Worm (Caenorhabditis elegans) whole organism, L4 larva: ENCODE results near the gene agt-1.

Experiments
- D1046.2 ChIP-seq: fragments of 200-800 bp; sonication (Bioruptor generic); IDR thresholded peaks from 2 replicates; pipeline ENCODE4 v1.3.6; 2022; ENCODE audit warnings: missing genetic modification characterization, missing compliant biosample characterization
- F10B5.3 ChIP-seq: sonication (generic microtip); optimal IDR thresholded peaks from 2 replicates; lab custom pipeline; 2016; ENCODE audit warnings: mild to moderate bottlenecking, missing genetic modification characterization, missing compliant biosample characterization
- F44E2.7 ChIP-seq: fragments of 200-800 bp; sonication (Bioruptor generic); IDR thresholded peaks from 2 replicates; pipeline ENCODE4 v2.1.2; 2022; ENCODE audit warnings: missing genetic modification characterization, missing compliant biosample characterization
- T20F7.1 ChIP-seq: fragments of 200-800 bp; sonication (Bioruptor generic); optimal IDR thresholded peaks from 2 replicates; lab custom pipeline; 2018; ENCODE audit warnings: mild to moderate bottlenecking, missing genetic modification characterization, missing compliant biosample characterization
- T26A8.4 ChIP-seq: fragments of 200-800 bp; sonication (Bioruptor generic); IDR thresholded peaks from 2 replicates; pipeline ENCODE4 v1.3.6; 2022; ENCODE audit warnings: missing genetic modification characterization, missing compliant biosample characterization
- Y48G9A.11 ChIP-seq: fragments of 200-800 bp; sonication (Bioruptor generic); IDR thresholded peaks from 2 replicates; pipeline ENCODE4 v1.3.6; 2022; ENCODE audit warnings: missing genetic modification reagents, missing genetic modification characterization, missing compliant biosample characterization
- ZK337.2 ChIP-seq: fragments of 200-800 bp; sonication (Bioruptor generic); IDR thresholded peaks from 2 replicates; pipeline ENCODE4 v1.3.6; 2022; ENCODE audit warnings: missing genetic modification reagents, missing genetic modification characterization, missing compliant biosample characterization
- ZK546.5 ChIP-seq, 2 experiments: sonication (generic microtip); optimal IDR thresholded peaks; 2 replicates each; lab custom pipeline; 2017; ENCODE audit warnings: missing biosample characterization in 2 of 2, missing genetic modification characterization in 2 of 2
- aha-1 ChIP-seq: fragments of 150-350 bp; peaks from one replicate; lab custom pipeline; 2014; ENCODE audit warnings: missing biosample characterization, missing genetic modification characterization
- aly-2 ChIP-seq: sonication (generic microtip); optimal IDR thresholded peaks from 2 replicates; lab custom pipeline; 2018; ENCODE audit warnings: missing biosample characterization, missing genetic modification characterization
- ama-1 ChIP-seq: fragments of 150-350 bp; optimal IDR thresholded peaks from 2 replicates; lab custom pipeline; 2014; ENCODE audit warnings: inconsistent platforms, mixed read lengths
- ceh-28 ChIP-seq: fragments of 150-350 bp; optimal IDR thresholded peaks from 2 replicates; lab custom pipeline; 2014; ENCODE audit warnings: missing biosample characterization, missing genetic modification reagents, missing genetic modification characterization
- ceh-62 ChIP-seq: sonication (generic microtip); optimal IDR thresholded peaks from 2 replicates; lab custom pipeline; 2017; ENCODE audit warnings: missing biosample characterization, missing genetic modification characterization
- ceh-82 ChIP-seq: sonication (generic microtip); optimal IDR thresholded peaks from 2 replicates; lab custom pipeline; 2017; ENCODE audit warnings: missing biosample characterization, missing genetic modification characterization
- cey-2 ChIP-seq: sonication (generic microtip); optimal IDR thresholded peaks from 3 replicates; lab custom pipeline; 2017; ENCODE audit warnings: missing genetic modification characterization, mild to moderate bottlenecking, missing compliant biosample characterization, antibody characterized with exemption, borderline replicate concordance; ENCODE audit not compliant: insufficient read depth
- dmd-6 ChIP-seq: fragments of 200-800 bp; sonication (Bioruptor generic); IDR thresholded peaks from 2 replicates; pipeline ENCODE4 v1.3.6; 2022; ENCODE audit warnings: missing genetic modification reagents, missing genetic modification characterization, missing compliant biosample characterization
- dmd-9 ChIP-seq: fragments of 200-800 bp; sonication (Bioruptor generic); IDR thresholded peaks from 2 replicates; pipeline ENCODE4 v1.3.6; 2022; ENCODE audit warnings: missing genetic modification reagents, missing genetic modification characterization, missing compliant biosample characterization
- duxl-1 ChIP-seq: sonication (generic microtip); optimal IDR thresholded peaks from 2 replicates; lab custom pipeline; 2016; ENCODE audit warnings: mild to moderate bottlenecking, missing genetic modification characterization, moderate library complexity, missing compliant biosample characterization; ENCODE audit not compliant: poor library complexity
- egl-27 ChIP-seq: sonication (generic microtip); optimal IDR thresholded peaks from 3 replicates; lab custom pipeline; 2017; ENCODE audit warnings: missing biosample characterization, missing genetic modification reagents, missing genetic modification characterization
- gei-8 ChIP-seq: fragments of 200-800 bp; sonication (Bioruptor generic); optimal IDR thresholded peaks from 2 replicates; lab custom pipeline; 2018; ENCODE audit warnings: mild to moderate bottlenecking, missing genetic modification characterization, missing compliant biosample characterization
- hif-1 ChIP-seq, 2 experiments: sonication (generic microtip); optimal IDR thresholded peaks; 2 replicates each; lab custom pipeline; 2016 to 2017; ENCODE audit warnings: missing compliant biosample characterization in 2 of 2, missing genetic modification characterization in 2 of 2, missing genetic modification reagents in 2 of 2, missing genotype in 2 of 2, mild to moderate bottlenecking in 1 of 2
- jun-1 ChIP-seq: fragments of 150-350 bp; optimal IDR thresholded peaks from 2 replicates; lab custom pipeline; 2014; ENCODE audit warnings: missing biosample characterization, missing genetic modification reagents, missing genetic modification characterization
- lin-1 ChIP-seq: fragments of 200-800 bp; sonication (Bioruptor generic); IDR thresholded peaks from 2 replicates; pipeline ENCODE4 v1.3.6; 2022; ENCODE audit warnings: missing genetic modification reagents, missing genetic modification characterization, missing compliant biosample characterization
- lin-15B ChIP-seq: fragments of 150-350 bp; sonication (generic microtip); optimal IDR thresholded peaks from 3 replicates; lab custom pipeline; 2014; ENCODE audit warnings: missing biosample characterization, missing genetic modification characterization
- lin-38 ChIP-seq: fragments of 200-800 bp; sonication (Bioruptor generic); IDR thresholded peaks from 2 replicates; pipeline ENCODE4 v1.3.6; 2022; ENCODE audit warnings: missing genetic modification reagents, missing genetic modification characterization, missing compliant biosample characterization
- lin-39 ChIP-seq: fragments of 150-350 bp; optimal IDR thresholded peaks from 2 replicates; lab custom pipeline; 2014; ENCODE audit warnings: missing biosample characterization, missing genetic modification reagents, missing genetic modification characterization
- madf-5 ChIP-seq, 2 experiments: fragments of 200-800 bp; sonication (Bioruptor generic); IDR thresholded peaks; 2 replicates each; pipeline ENCODE4 v1.3.6; 2022; ENCODE audit warnings: missing compliant biosample characterization in 2 of 2, missing genetic modification characterization in 2 of 2
- madf-9 ChIP-seq: fragments of 200-800 bp; sonication (Bioruptor generic); conservative IDR thresholded peaks from 2 replicates; pipeline ENCODE4 v1.3.6; 2022; ENCODE audit warnings: missing genetic modification reagents, missing genetic modification characterization, missing compliant biosample characterization
- mdl-1 ChIP-seq, 2 experiments: fragments of 150-350 bp in 1 of 2; sonication (generic microtip) in 1 of 2; optimal IDR thresholded peaks; 2 replicates each; lab custom pipeline; 2014 to 2017; ENCODE audit warnings: missing biosample characterization in 2 of 2, missing genetic modification characterization in 2 of 2
- mdt-29 ChIP-seq: fragments of 200-800 bp; sonication (Bioruptor generic); IDR thresholded peaks from 2 replicates; pipeline ENCODE4 v1.3.6; 2022; ENCODE audit warnings: missing genetic modification reagents, missing genetic modification characterization, missing compliant biosample characterization
- mep-1 ChIP-seq: fragments of 150-350 bp; sonication (generic microtip); optimal IDR thresholded peaks from 3 replicates; lab custom pipeline; 2014; ENCODE audit warnings: missing biosample characterization, missing genetic modification characterization
- mxl-3 ChIP-seq: fragments of 200-800 bp; sonication (Bioruptor generic); optimal IDR thresholded peaks from 2 replicates; lab custom pipeline; 2018; ENCODE audit warnings: mild to moderate bottlenecking, missing genetic modification characterization, missing compliant biosample characterization
- nhr-25 ChIP-seq: sonication (generic microtip); optimal IDR thresholded peaks from 2 replicates; lab custom pipeline; 2017; ENCODE audit warnings: missing genetic modification characterization, mild to moderate bottlenecking, missing compliant biosample characterization, antibody characterized with exemption, moderate library complexity, borderline replicate concordance; ENCODE audit not compliant: insufficient read depth
- nhr-6 ChIP-seq: fragments of 150-350 bp; optimal IDR thresholded peaks from 2 replicates; lab custom pipeline; 2014; ENCODE audit warnings: missing biosample characterization, missing genetic modification characterization
- pha-4 ChIP-seq, 2 experiments: fragments of 150-350 bp in 1 of 2; fragments of 200-800 bp in 1 of 2; sonication (Bioruptor generic) in 1 of 2; IDR thresholded peaks in 1 of 2; optimal IDR thresholded peaks in 1 of 2; 2 replicates each; pipeline versions ENCODE4 v1.3.6 to Lab custom; 2014 to 2022; ENCODE audit warnings: missing genetic modification characterization in 2 of 2, missing genetic modification reagents in 2 of 2, missing biosample characterization in 1 of 2, missing compliant biosample characterization in 1 of 2
- php-3 ChIP-seq: fragments of 200-800 bp; sonication (Bioruptor generic); IDR thresholded peaks from 2 replicates; pipeline ENCODE4 v1.3.6; 2022; ENCODE audit warnings: missing genetic modification reagents, missing genetic modification characterization, missing compliant biosample characterization
- pqm-1 ChIP-seq: sonication (generic microtip); optimal IDR thresholded peaks from 2 replicates; lab custom pipeline; 2017; ENCODE audit warnings: missing biosample characterization, missing genetic modification characterization
- saeg-2 ChIP-seq: fragments of 200-800 bp; sonication (Bioruptor generic); IDR thresholded peaks from 2 replicates; pipeline ENCODE4 v1.3.6; 2022; ENCODE audit warnings: missing genetic modification reagents, missing genetic modification characterization, missing compliant biosample characterization
- set-16 ChIP-seq: fragments of 200-800 bp; sonication (Bioruptor generic); IDR thresholded peaks from 2 replicates; pipeline ENCODE4 v1.3.6; 2022; ENCODE audit warnings: missing genetic modification reagents, missing genetic modification characterization, missing compliant biosample characterization
- snpc-1.2 ChIP-seq: fragments of 200-800 bp; sonication (Bioruptor generic); IDR thresholded peaks from 2 replicates; pipeline ENCODE4 v1.3.6; 2022; ENCODE audit warnings: missing genetic modification reagents, missing genetic modification characterization, missing compliant biosample characterization
- spr-1 ChIP-seq: sonication (generic microtip); optimal IDR thresholded peaks from 2 replicates; lab custom pipeline; 2016; ENCODE audit warnings: mild to moderate bottlenecking, missing genetic modification characterization, missing compliant biosample characterization
- tra-1 ChIP-seq: fragments of 200-800 bp; sonication (Bioruptor generic); IDR thresholded peaks from 2 replicates; pipeline ENCODE4 v1.3.6; 2022; ENCODE audit warnings: missing genetic modification reagents, missing genetic modification characterization, missing compliant biosample characterization
- unc-62 ChIP-seq, 3 experiments: fragments of 150-350 bp in 1 of 3; sonication (generic microtip); optimal IDR thresholded peaks in 2 of 3; peaks in 1 of 3; 1 replicate in 1 of 3; 2 replicates in 2 of 3; lab custom pipeline; 2014 to 2017; ENCODE audit warnings: missing biosample characterization in 3 of 3, missing genetic modification characterization in 3 of 3, missing genetic modification reagents in 3 of 3, missing genotype in 1 of 3
- zag-1 ChIP-seq: fragments of 150-350 bp; optimal IDR thresholded peaks from 2 replicates; lab custom pipeline; 2014; ENCODE audit warnings: missing biosample characterization, missing genetic modification characterization
- ztf-11 ChIP-seq: fragments of 150-350 bp; optimal IDR thresholded peaks from 2 replicates; lab custom pipeline; 2014; ENCODE audit warnings: missing biosample characterization, missing genetic modification characterization
- ztf-7 ChIP-seq: fragments of 150-350 bp; optimal IDR thresholded peaks from 2 replicates; lab custom pipeline; 2014; ENCODE audit warnings: missing biosample characterization, missing genetic modification characterization

The agt-1 gene

DNA sequence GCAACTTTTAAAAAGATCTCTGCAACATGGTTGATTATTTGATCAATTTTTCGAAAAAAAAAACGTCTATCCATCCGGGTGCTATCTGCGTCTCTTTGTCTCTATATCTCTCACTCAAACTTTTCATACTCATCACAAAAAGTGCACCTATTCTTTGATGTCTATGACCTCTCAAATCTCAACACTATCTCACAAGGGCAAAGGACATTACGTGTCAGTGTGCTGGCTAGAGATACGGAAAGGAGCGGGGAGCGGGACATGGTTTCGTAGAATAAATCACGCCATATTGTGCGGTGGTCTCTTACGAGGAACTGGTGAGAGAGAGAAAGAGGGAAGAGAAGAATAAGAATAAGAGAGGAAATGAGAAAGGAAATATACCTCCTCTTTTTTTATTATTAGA lies 46.8 kb downstream of the agt-1 start (continued):
- TF ChIP-seq F44E2.7: no peak
- TF ChIP-seq tra-1 (GFP tag; lab: Robert Waterston, UW): peak; percentile 77
- no peak for TF ChIP-seq ZK546.5 (tag; optimal IDR thresholded peaks at IDR 0.05; lab: Kevin White, UChicago)
- no peak for TF ChIP-seq snpc-1.2
- peak; percentile 88 for TF ChIP-seq nhr-6 (tag; lab: Kevin White, UChicago)
- TF ChIP-seq hif-1 (tag; optimal IDR thresholded peaks at IDR 0.05; lab: Kevin White, UChicago): peak in 1 of 2 experiments; percentile 62
- TF ChIP-seq lin-38: peak; percentile 47
- TF ChIP-seq php-3: peak; percentile 47; the same call in 1 of the 2 replicates
- no peak for TF ChIP-seq lin-15B
- TF ChIP-seq ceh-62: no peak
- peak; percentile 59 for TF ChIP-seq mxl-3 (GFP tag; lab: Kevin White, UChicago)
- no peak for TF ChIP-seq dmd-9 (GFP tag; lab: Robert Waterston, UW)
- TF ChIP-seq mep-1 (tag; lab: Kevin White, UChicago): peak; percentile 90
- no peak for TF ChIP-seq lin-39
- TF ChIP-seq cey-2 (tag; lab: Kevin White, UChicago): no peak
- 0 out of 2 replicates have a peak, but pooled peaks have one; percentile 35 for TF ChIP-seq pha-4 (GFP tag; IDR thresholded peaks at IDR 0.05; lab: Robert Waterston, UW)
- no peak for TF ChIP-seq pha-4 (tag; optimal IDR thresholded peaks at IDR 0.05; lab: Kevin White, UChicago)
- TF ChIP-seq jun-1 (tag; lab: Kevin White, UChicago): peak; percentile 52
- TF ChIP-seq nhr-25 (tag; lab: Kevin White, UChicago): peak; percentile 58
- TF ChIP-seq pqm-1 (tag; lab: Kevin White, UChicago): peak; percentile 22
- TF ChIP-seq saeg-2 (GFP tag; lab: Robert Waterston, UW): 0 out of 2 replicates have a peak, but pooled peaks have one; percentile 35
- TF ChIP-seq duxl-1 (tag; lab: Kevin White, UChicago): no peak
- peak; percentile 20; the same call in 1 of the 2 replicates for TF ChIP-seq set-16 (GFP tag; lab: Robert Waterston, UW)
- no peak for TF ChIP-seq unc-62 (GFP tag; optimal IDR thresholded peaks at IDR 0.05 in 1 of 2; lab: Kevin White, UChicago)
- TF ChIP-seq unc-62 (tag; optimal IDR thresholded peaks at IDR 0.05; lab: Kevin White, UChicago): no peak
- TF ChIP-seq, all 104 proteins: peak for 41

DNA sequence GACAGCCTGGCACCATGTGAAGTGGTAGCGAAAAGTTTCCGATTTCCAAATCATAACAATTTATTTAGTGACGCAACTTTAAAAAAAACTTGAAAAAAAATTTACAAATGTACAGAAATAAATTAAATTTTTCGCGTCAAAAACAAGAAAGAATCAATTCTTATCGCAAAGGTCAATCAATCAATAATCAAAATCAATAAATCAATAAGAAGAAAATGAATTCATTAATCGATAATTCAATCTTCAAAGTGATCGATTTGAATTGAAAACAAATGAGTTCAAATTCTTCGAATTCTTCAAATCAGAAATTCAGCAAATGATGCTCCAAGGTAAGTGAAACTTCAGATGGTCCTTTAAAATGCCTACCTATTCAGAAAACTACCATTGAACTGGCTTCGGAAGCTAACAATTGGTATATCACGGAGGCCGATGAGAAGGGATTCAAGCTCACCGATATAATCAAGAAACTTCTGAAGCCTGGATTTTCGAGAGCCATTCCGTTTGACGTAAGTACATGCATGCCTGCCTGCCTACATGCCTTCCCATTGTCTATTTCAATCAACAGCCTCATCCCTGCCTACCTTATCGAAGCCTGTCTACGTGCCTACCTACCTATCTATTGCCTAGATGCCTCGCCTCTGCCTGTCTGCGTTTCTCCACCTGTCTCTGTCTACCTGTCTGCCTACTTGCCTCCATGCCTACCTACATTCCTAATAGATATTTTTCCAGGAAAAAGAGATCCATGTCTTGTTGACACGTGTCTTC lies 49.1 kb downstream of the agt-1 start:
- TF ChIP-seq ceh-82: no peak
- no peak for TF ChIP-seq F10B5.3
- TF ChIP-seq Y48G9A.11 (GFP tag; lab: Robert Waterston, UW): no peak
- TF ChIP-seq dmd-6: no peak
- TF ChIP-seq lin-38: no peak
- TF ChIP-seq ZK337.2 (GFP tag; lab: Robert Waterston, UW): no peak
- no peak for TF ChIP-seq zag-1 (tag; lab: Kevin White, UChicago)
- TF ChIP-seq T20F7.1 (GFP tag; lab: Kevin White, UChicago): no peak
- TF ChIP-seq ceh-28 (tag; lab: Kevin White, UChicago): peak; percentile 89
- peak; percentile 91 for TF ChIP-seq aha-1 (tag; lab: Kevin White, UChicago)
- no peak for TF ChIP-seq D1046.2

DNA sequence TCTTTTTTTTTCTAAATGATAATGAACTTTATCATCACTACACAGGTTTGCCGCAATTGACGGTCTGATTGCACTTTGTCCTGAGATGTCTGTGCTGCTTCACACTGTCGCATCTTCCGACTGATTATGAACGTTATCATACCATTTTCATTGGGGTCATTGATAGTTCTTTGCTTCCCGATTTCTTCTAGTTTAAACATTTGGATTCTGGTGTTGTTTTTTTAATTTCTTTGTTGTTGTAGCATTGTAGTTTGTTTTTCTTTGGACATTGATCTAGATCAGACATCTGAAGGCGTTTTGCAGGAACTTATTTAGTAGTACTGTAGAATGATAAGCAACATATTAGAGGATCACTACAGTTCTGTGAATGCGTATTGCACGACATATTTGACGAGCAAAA lies 50.4 kb downstream of the agt-1 start:
- TF ChIP-seq T26A8.4 (GFP tag; lab: Robert Waterston, UW) (peak; percentile 63; the same call in 1 of the 2 replicates), ztf-7 (tag; lab: Kevin White, UChicago) (peak; percentile 62), gei-8 (GFP tag; lab: Kevin White, UChicago) (peak; percentile 55), aly-2 (tag; lab: Kevin White, UChicago) (peak; percentile 6), Y48G9A.11 (GFP tag; lab: Robert Waterston, UW) (no peak), egl-27 (tag; lab: Kevin White, UChicago) (no peak), madf-5 (GFP tag; IDR thresholded peaks at IDR 0.05; lab: Robert Waterston, UW) (0 out of 4 replicates have a peak, but pooled peaks of 1 of the 2 experiments have one; percentile 67), mdl-1 (tag; optimal IDR thresholded peaks at IDR 0.05; lab: Kevin White, UChicago) (peak in 1 of 2 experiments; percentile 61), ama-1 (lab: Kevin White, UChicago) (peak; percentile 34), madf-9 (GFP tag; lab: Robert Waterston, UW) (no peak), lin-1 (GFP tag; lab: Robert Waterston, UW) (peak; percentile 43; the same call in 1 of the 2 replicates), lin-39 (no peak), spr-1 (tag; lab: Kevin White, UChicago) (peak; percentile 1), dmd-6 (peak; percentile 87), ztf-11 (tag; lab: Kevin White, UChicago) (no peak), mdt-29 (GFP tag; lab: Robert Waterston, UW) (peak; percentile 87)
